Worm (Caenorhabditis elegans): ENCODE results near the gene Y41G9A.5.

DNA sequence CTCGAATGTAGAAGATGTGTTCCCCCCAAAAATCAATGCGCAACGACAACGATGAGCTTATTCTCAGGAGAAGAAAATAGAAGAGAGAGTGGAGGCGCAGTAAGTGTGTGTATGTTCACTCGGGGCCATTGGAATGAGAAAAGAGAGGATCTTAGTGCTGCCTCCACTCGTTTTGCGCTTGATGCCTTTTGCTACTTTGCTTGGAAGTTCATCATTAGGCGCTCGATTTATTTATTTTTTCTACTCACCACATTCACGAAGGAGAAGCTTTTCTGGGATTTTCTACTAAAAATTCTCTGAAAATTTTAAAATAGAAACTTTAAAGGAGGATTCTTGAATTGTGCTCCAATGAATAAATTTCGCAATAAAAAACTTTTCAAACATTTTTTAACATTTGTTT, 48.2 kb upstream of the Y41G9A.5 start, which contains the start of gene F52B10.3:
- TF ChIP-seq tra-4 (tag; optimal IDR thresholded peaks at IDR 0.05) (no peak), pes-1 (GFP tag; IDR thresholded peaks at IDR 0.05) (no peak), tbx-37 (GFP tag; conservative IDR thresholded peaks at IDR 0.05) (no peak), B0310.2 (tag; optimal IDR thresholded peaks at IDR 0.05) (no peak), ama-1 (optimal IDR thresholded peaks at IDR 0.05) (no peak)
